Fruit fly (Drosophila melanogaster) whole organism, embryonic: ENCODE measurements around the gene Rack1.

Experiments
- Atf6 ChIP-seq: fragments of 200-800 bp; sonication (Bioruptor generic); IDR thresholded peaks from 2 replicates; pipeline ENCODE4 v1.3.6; 2022; ENCODE audit warnings: missing biosample characterization, missing genetic modification characterization
- CG10654 ChIP-seq: fragments of 200-800 bp; sonication (Bioruptor generic); optimal IDR thresholded peaks from 2 replicates; lab custom pipeline; 2016; ENCODE audit warnings: missing biosample characterization, missing genetic modification characterization
- CG11560 ChIP-seq: fragments of 200-800 bp; sonication (Bioruptor generic); IDR thresholded peaks from 3 replicates; pipeline ENCODE4 v1.3.6; 2022; ENCODE audit warnings: missing biosample characterization, missing genetic modification characterization
- CG12744 ChIP-seq: fragments of 200-800 bp; sonication (Bioruptor generic); optimal IDR thresholded peaks from 2 replicates; lab custom pipeline; 2016; ENCODE audit warnings: missing biosample characterization, missing genetic modification characterization
- CG12769 ChIP-seq: fragments of 200-800 bp; sonication (Bioruptor generic); optimal IDR thresholded peaks from 2 replicates; lab custom pipeline; 2019; ENCODE audit warnings: missing biosample characterization, mild to moderate bottlenecking, missing genetic modification characterization, moderate library complexity
- CG1602 ChIP-seq: fragments of 200-800 bp; sonication (Bioruptor generic); optimal IDR thresholded peaks from 3 replicates; lab custom pipeline; 2016; ENCODE audit warnings: missing biosample characterization, missing genetic modification characterization
- CG1603 ChIP-seq: fragments of 200-800 bp; sonication (Bioruptor generic); optimal IDR thresholded peaks from 2 replicates; lab custom pipeline; 2019; ENCODE audit warnings: missing biosample characterization, mild to moderate bottlenecking, missing genetic modification characterization, moderate library complexity
- CG17186 ChIP-seq: fragments of 200-800 bp; sonication (Bioruptor generic); optimal IDR thresholded peaks from 3 replicates; lab custom pipeline; 2017; ENCODE audit warnings: missing biosample characterization, missing genetic modification reagents, missing genetic modification characterization
- CG17385 ChIP-seq: fragments of 200-800 bp; sonication (Bioruptor generic); optimal IDR thresholded peaks from 3 replicates; lab custom pipeline; 2018; ENCODE audit warnings: missing biosample characterization, mild to moderate bottlenecking, missing genetic modification characterization
- CG30403 ChIP-seq: fragments of 200-800 bp; sonication (Bioruptor generic); optimal IDR thresholded peaks from 3 replicates; lab custom pipeline; 2016; ENCODE audit warnings: missing biosample characterization, missing genetic modification characterization
- CG31365 ChIP-seq: fragments of 200-800 bp; sonication (Bioruptor generic); optimal IDR thresholded peaks from 2 replicates; lab custom pipeline; 2018; ENCODE audit warnings: missing biosample characterization, mild to moderate bottlenecking, missing genetic modification characterization
- CG34224 ChIP-seq: fragments of 200-800 bp; sonication (Bioruptor generic); IDR thresholded peaks from 3 replicates; pipeline ENCODE4 v1.3.6; 2022; ENCODE audit warnings: missing biosample characterization, missing genetic modification characterization; ENCODE audit not compliant: partially characterized antibody
- CG34376 ChIP-seq: fragments of 200-800 bp; sonication (Bioruptor generic); optimal IDR thresholded peaks from 2 replicates; lab custom pipeline; 2018; ENCODE audit warnings: missing biosample characterization, mild to moderate bottlenecking, missing genetic modification characterization
- CG3838 ChIP-seq: fragments of 200-800 bp; sonication (Bioruptor generic); optimal IDR thresholded peaks from 3 replicates; lab custom pipeline; 2016; ENCODE audit warnings: missing biosample characterization, missing genetic modification characterization
- CG3847 ChIP-seq: fragments of 200-800 bp; sonication (Bioruptor generic); IDR thresholded peaks from 2 replicates; pipeline ENCODE4 v1.3.6; 2022; ENCODE audit warnings: missing biosample characterization, missing genetic modification characterization
- CG3995 ChIP-seq: fragments of 200-800 bp; sonication (Bioruptor generic); optimal IDR thresholded peaks from 3 replicates; lab custom pipeline; 2016; ENCODE audit warnings: missing biosample characterization, missing genetic modification characterization
- CG43689 ChIP-seq: fragments of 200-800 bp; sonication (Bioruptor generic); IDR thresholded peaks from 2 replicates; pipeline ENCODE4 v1.3.6; 2022; ENCODE audit warnings: missing biosample characterization, missing genetic modification characterization
- CG6765 ChIP-seq: fragments of 200-800 bp; sonication (Bioruptor generic); optimal IDR thresholded peaks from 3 replicates; lab custom pipeline; 2017; ENCODE audit warnings: missing biosample characterization, mild to moderate bottlenecking, missing genetic modification characterization
- CG8290 ChIP-seq, 3 experiments: fragments of 200-800 bp; sonication (Bioruptor generic); optimal IDR thresholded peaks; 2 replicates each; lab custom pipeline; 2016 to 2019; ENCODE audit warnings: missing biosample characterization in 3 of 3, missing genetic modification characterization in 3 of 3, mild to moderate bottlenecking in 2 of 3, moderate library complexity in 1 of 3
- CG8359 ChIP-seq: fragments of 200-800 bp; sonication (Bioruptor generic); optimal IDR thresholded peaks from 2 replicates; lab custom pipeline; 2017; ENCODE audit warnings: missing biosample characterization, mild to moderate bottlenecking, missing genetic modification characterization, borderline replicate concordance
- CG9727 ChIP-seq: fragments of 200-800 bp; sonication (Bioruptor generic); optimal IDR thresholded peaks from 3 replicates; lab custom pipeline; 2017; ENCODE audit warnings: missing biosample characterization, mild to moderate bottlenecking, missing genetic modification characterization
- CkIIα-i1 ChIP-seq: fragments of 200-800 bp; sonication (Bioruptor generic); IDR thresholded peaks from 2 replicates; pipeline ENCODE4 v1.3.6; 2022; ENCODE audit warnings: missing biosample characterization, missing genetic modification characterization
- Elba2 ChIP-seq: fragments of 200-800 bp; sonication (Bioruptor generic); optimal IDR thresholded peaks from 3 replicates; lab custom pipeline; 2016; ENCODE audit warnings: missing biosample characterization, missing genetic modification characterization
- Ets97D ChIP-seq: fragments of 200-800 bp; sonication (Bioruptor generic); optimal IDR thresholded peaks from 3 replicates; lab custom pipeline; 2016; ENCODE audit warnings: missing biosample characterization, missing genetic modification characterization
- GATAe ChIP-seq: fragments of 200-800 bp; sonication (Bioruptor generic); conservative IDR thresholded peaks from 2 replicates; pipeline ENCODE4 v1.3.6; 2022; ENCODE audit warnings: missing biosample characterization, missing genetic modification characterization
- HHEX ChIP-seq: fragments of 200-800 bp; sonication (Bioruptor generic); optimal IDR thresholded peaks from 3 replicates; lab custom pipeline; 2017; ENCODE audit warnings: missing biosample characterization, mild to moderate bottlenecking, missing genetic modification characterization, missing genetic modification reagents
- MBD-R2 ChIP-seq: fragments of 200-800 bp; sonication (Bioruptor generic); IDR thresholded peaks from 2 replicates; pipeline ENCODE4 v1.3.6; 2022; ENCODE audit warnings: missing biosample characterization, missing genetic modification characterization
- Med ChIP-seq: fragments of 200-800 bp; sonication (Bioruptor generic); peaks from one replicate; lab custom pipeline; 2016; ENCODE audit warnings: missing biosample characterization, missing genetic modification characterization, mild to moderate bottlenecking, inconsistent platforms, moderate library complexity
- Six4 ChIP-seq: fragments of 200-800 bp; sonication (Bioruptor generic); optimal IDR thresholded peaks from 2 replicates; lab custom pipeline; 2016; ENCODE audit warnings: missing biosample characterization, missing genetic modification characterization
- Sox102F ChIP-seq: fragments of 200-800 bp; sonication (Bioruptor generic); optimal IDR thresholded peaks from 2 replicates; lab custom pipeline; 2018; ENCODE audit warnings: missing biosample characterization, mild to moderate bottlenecking, missing genetic modification characterization, moderate library complexity
- Tbp ChIP-seq: fragments of >200 bp; optimal IDR thresholded peaks from 2 replicates; lab custom pipeline; 2018; ENCODE audit warnings: missing biosample characterization, missing genetic modification characterization
- Xrp1 ChIP-seq: fragments of 200-800 bp; sonication (Bioruptor generic); IDR thresholded peaks from 2 replicates; pipeline ENCODE4 v1.3.6; 2022; ENCODE audit warnings: missing biosample characterization, missing genetic modification characterization
- ac ChIP-seq: fragments of 200-800 bp; sonication (Bioruptor generic); optimal IDR thresholded peaks from 3 replicates; lab custom pipeline; 2017; ENCODE audit warnings: missing biosample characterization, mild to moderate bottlenecking, missing genetic modification characterization
- bab2 ChIP-seq: fragments of 200-800 bp; sonication (Bioruptor generic); optimal IDR thresholded peaks from 2 replicates; lab custom pipeline; 2016; ENCODE audit warnings: missing biosample characterization, missing genetic modification characterization
- chif ChIP-seq, 2 experiments: fragments of 200-800 bp; sonication (Bioruptor generic); optimal IDR thresholded peaks; 3 replicates each; lab custom pipeline; 2016; ENCODE audit warnings: missing biosample characterization in 2 of 2, missing genetic modification characterization in 2 of 2
- corto ChIP-seq: fragments of 200-800 bp; sonication (Bioruptor generic); optimal IDR thresholded peaks from 2 replicates; lab custom pipeline; 2016; ENCODE audit warnings: missing biosample characterization, mild to moderate bottlenecking, missing genetic modification characterization, moderate library complexity
- dm ChIP-seq: fragments of 200-800 bp; sonication (Bioruptor generic); optimal IDR thresholded peaks from 3 replicates; lab custom pipeline; 2016; ENCODE audit warnings: missing biosample characterization, missing genetic modification characterization
- fd64A ChIP-seq: fragments of 200-800 bp; sonication (Bioruptor generic); optimal IDR thresholded peaks from 3 replicates; lab custom pipeline; 2018; ENCODE audit warnings: missing biosample characterization, mild to moderate bottlenecking, missing genetic modification characterization
- ftz-f1 ChIP-seq: fragments of 200-800 bp; sonication (Bioruptor generic); optimal IDR thresholded peaks from 2 replicates; lab custom pipeline; 2016; ENCODE audit warnings: missing biosample characterization, missing genetic modification characterization
- gt ChIP-seq: fragments of 200-800 bp; sonication (Bioruptor generic); IDR thresholded peaks from 2 replicates; pipeline ENCODE4 v1.3.6; 2022; ENCODE audit warnings: missing biosample characterization, missing genetic modification characterization
- hbn ChIP-seq: fragments of 200-800 bp; sonication (Bioruptor generic); IDR thresholded peaks from 2 replicates; pipeline ENCODE4 v1.3.6; 2022; ENCODE audit warnings: missing biosample characterization, missing genetic modification characterization; ENCODE audit not compliant: partially characterized antibody
- luna ChIP-seq: fragments of 200-800 bp; sonication (Bioruptor generic); optimal IDR thresholded peaks from 2 replicates; lab custom pipeline; 2016; ENCODE audit warnings: missing biosample characterization, missing genetic modification characterization
- nau ChIP-seq: fragments of 200-800 bp; sonication (Bioruptor generic); optimal IDR thresholded peaks from 3 replicates; lab custom pipeline; 2017; ENCODE audit warnings: missing biosample characterization, mild to moderate bottlenecking, missing genetic modification characterization, missing genetic modification reagents
- pho ChIP-seq: fragments of 200-800 bp; sonication (Bioruptor generic); optimal IDR thresholded peaks from 2 replicates; lab custom pipeline; 2016; ENCODE audit warnings: missing biosample characterization, missing genetic modification characterization
- sim ChIP-seq: fragments of 200-800 bp; sonication (Bioruptor generic); IDR thresholded peaks from 2 replicates; pipeline ENCODE4 v1.3.6; 2022; ENCODE audit warnings: missing biosample characterization, missing genetic modification characterization
- tgo ChIP-seq: fragments of 200-800 bp; sonication (Bioruptor generic); IDR thresholded peaks from 3 replicates; pipeline ENCODE4 v1.3.6; 2022; ENCODE audit warnings: missing biosample characterization, missing genetic modification characterization
- trem ChIP-seq: fragments of 200-800 bp; optimal IDR thresholded peaks from 3 replicates; lab custom pipeline; 2019; ENCODE audit warnings: missing biosample characterization, mild to moderate bottlenecking, missing genetic modification characterization, moderate library complexity
- unpg ChIP-seq: fragments of 200-800 bp; sonication (Bioruptor generic); optimal IDR thresholded peaks from 3 replicates; lab custom pipeline; 2018; ENCODE audit warnings: missing biosample characterization, mild to moderate bottlenecking, missing genetic modification characterization, moderate library complexity
- vfl ChIP-seq: fragments of 200-800 bp; sonication (Bioruptor generic); optimal IDR thresholded peaks from 2 replicates; lab custom pipeline; 2016; ENCODE audit warnings: missing biosample characterization, missing genetic modification characterization
- yki ChIP-seq: fragments of >200 bp; optimal IDR thresholded peaks from 3 replicates; lab custom pipeline; 2018

Rack1 gene

dm6 chr2L:7799804-7800433 lies 27.2 kb downstream of the Rack1 start, which contains the start of the genes Herp and r2d2 (continued):
- TF ChIP-seq trem (tag; lab: Kevin White, UChicago) (peak; percentile 99), pho (peak; percentile 95), gt (GFP tag; lab: Robert Waterston, UW) (no peak; the same call in 1 of the 2 replicates), bab2 (GFP tag; lab: Kevin White, UChicago) (peak; percentile 92), chif (GFP tag; optimal IDR thresholded peaks at IDR 0.05; lab: Kevin White, UChicago) (peak; percentile 90 to 93), CG8290 (GFP tag; optimal IDR thresholded peaks at IDR 0.05; lab: Kevin White, UChicago) (peak; percentile 82), CG8290 (tag; optimal IDR thresholded peaks at IDR 0.05; lab: Kevin White, UChicago) (peak; percentile 45 to 90), ftz-f1 (peak; percentile 61), CG1603 (tag; lab: Kevin White, UChicago) (peak; percentile 90), CG34376 (peak; percentile 96), sim (no peak), Six4 (GFP tag; lab: Kevin White, UChicago) (peak; percentile 87), yki (lab: Kevin White, UChicago) (no peak), Elba2 (GFP tag; lab: Kevin White, UChicago) (peak; percentile 34), CG34224 (peak; percentile 81), CG9727 (GFP tag; lab: Kevin White, UChicago) (peak; percentile 90), tgo (peak; percentile 91), CG31365 (peak; percentile 74), unpg (peak; percentile 85), CG1602 (GFP tag; lab: Kevin White, UChicago) (peak; percentile 89), MBD-R2 (GFP tag; lab: Robert Waterston, UW) (peak; percentile 54; the same call in 1 of the 2 replicates), Ets97D (GFP tag; lab: Kevin White, UChicago) (peak; percentile 91), vfl (GFP tag; lab: Kevin White, UChicago) (peak; percentile 83), CG8359 (GFP tag; lab: Kevin White, UChicago) (peak; percentile 68), CG10654 (GFP tag; lab: Kevin White, UChicago) (peak; percentile 83), GATAe (GFP tag; lab: Robert Waterston, UW) (peak; percentile 31; the same call in 1 of the 2 replicates), Atf6 (GFP tag; lab: Robert Waterston, UW) (peak; percentile 92), CG3995 (GFP tag; lab: Kevin White, UChicago) (peak; percentile 100), hbn (GFP tag; lab: Robert Waterston, UW) (peak; percentile 73), luna (GFP tag; lab: Kevin White, UChicago) (peak; percentile 78), corto (GFP tag; lab: Kevin White, UChicago) (peak; percentile 48), CkIIα-i1 (no peak), dm (peak; percentile 93), CG3847 (GFP tag; lab: Robert Waterston, UW) (peak; percentile 92), ac (GFP tag; lab: Kevin White, UChicago) (peak; percentile 72), HHEX (GFP tag; lab: Kevin White, UChicago) (peak; percentile 88), CG6765 (GFP tag; lab: Kevin White, UChicago) (peak; percentile 75), Sox102F (GFP tag; lab: Kevin White, UChicago) (no peak), CG30403 (GFP tag; lab: Kevin White, UChicago) (peak; percentile 96), CG17186 (GFP tag; lab: Kevin White, UChicago) (peak; percentile 82), Med (peak; percentile 99), CG17385 (peak; percentile 83), fd64A (GFP tag; lab: Kevin White, UChicago) (peak; percentile 74), CG3838 (GFP tag; lab: Kevin White, UChicago) (peak; percentile 61), nau (GFP tag; lab: Kevin White, UChicago) (peak; percentile 84), Tbp (GFP tag; lab: Kevin White, UChicago) (no peak), CG12744 (peak; percentile 81), Xrp1 (GFP tag; lab: Robert Waterston, UW) (peak; percentile 90), CG12769 (tag; lab: Kevin White, UChicago) (peak; percentile 95), CG43689 (GFP tag; lab: Robert Waterston, UW) (peak; percentile 41; the same call in 1 of the 2 replicates), CG11560 (tag; lab: Robert Waterston, UW) (peak; percentile 83)
